Worm (Caenorhabditis elegans): Measurements from ENCODE around the gene ubc-7.

ce11 chrIII:9658569-9658968, 27.6 kb upstream of the ubc-7 start:
- TF ChIP-seq ztf-23 (GFP tag; IDR thresholded peaks at IDR 0.05) = no peak
- no peak for TF ChIP-seq flt-1 (GFP tag; IDR thresholded peaks at IDR 0.05)
- TF ChIP-seq med-1 (GFP tag; optimal IDR thresholded peaks at IDR 0.05; ENCODE audit: insufficient read depth) = no peak
- no peak for TF ChIP-seq klf-2 (GFP tag; conservative IDR thresholded peaks at IDR 0.05)
- no peak for TF ChIP-seq tab-1 (GFP tag; IDR thresholded peaks at IDR 0.05)
- no peak for TF ChIP-seq cog-1 (tag; optimal IDR thresholded peaks at IDR 0.05)
- no peak for TF ChIP-seq ref-1 (GFP tag; conservative IDR thresholded peaks at IDR 0.05)
- TF ChIP-seq ztf-29 (GFP tag; IDR thresholded peaks at IDR 0.05) = no peak
- no peak for TF ChIP-seq T22C8.4 (GFP tag; IDR thresholded peaks at IDR 0.05)

Data from whole organism, midembryonic.